Fruit fly (Drosophila melanogaster) whole organism, embryonic: ENCODE data around the gene CG42340.

Experiments
- B-H2 ChIP-seq: fragments of 200-800 bp; sonication (Bioruptor generic); optimal IDR thresholded peaks from 2 replicates; lab custom pipeline; 2018; ENCODE audit warnings: missing biosample characterization, mild to moderate bottlenecking, missing genetic modification characterization
- CG1024 ChIP-seq: fragments of 200-800 bp; sonication (Bioruptor generic); IDR thresholded peaks from 2 replicates; pipeline ENCODE4 v1.3.6; 2022; ENCODE audit warnings: missing biosample characterization, missing genetic modification characterization
- CG13424 ChIP-seq: fragments of 200-800 bp; sonication (Bioruptor generic); optimal IDR thresholded peaks from 2 replicates; lab custom pipeline; 2019; ENCODE audit warnings: missing biosample characterization, mild to moderate bottlenecking, missing genetic modification characterization, moderate library complexity
- CG14710 ChIP-seq: fragments of 200-800 bp; sonication (Bioruptor generic); optimal IDR thresholded peaks from 3 replicates; lab custom pipeline; 2019; ENCODE audit warnings: missing biosample characterization, mild to moderate bottlenecking, missing genetic modification characterization, moderate library complexity
- CG17912 ChIP-seq: fragments of 200-800 bp; sonication (Bioruptor generic); optimal IDR thresholded peaks from 2 replicates; lab custom pipeline; 2018; ENCODE audit warnings: missing biosample characterization, mild to moderate bottlenecking, missing genetic modification characterization
- CG18476 ChIP-seq: fragments of 200-800 bp; sonication (Bioruptor generic); optimal IDR thresholded peaks from 2 replicates; lab custom pipeline; 2016; ENCODE audit warnings: missing biosample characterization, mild to moderate bottlenecking, missing genetic modification characterization
- CG32767 ChIP-seq: fragments of 200-800 bp; sonication (Bioruptor generic); IDR thresholded peaks from 2 replicates; pipeline ENCODE4 v1.3.6; 2022; ENCODE audit warnings: missing biosample characterization, missing genetic modification characterization
- CG32772 ChIP-seq: fragments of 200-800 bp; sonication (Bioruptor generic); IDR thresholded peaks from 2 replicates; pipeline ENCODE4 v1.3.6; 2022; ENCODE audit warnings: missing biosample characterization, missing genetic modification characterization
- CG3838 ChIP-seq: fragments of 200-800 bp; sonication (Bioruptor generic); optimal IDR thresholded peaks from 3 replicates; lab custom pipeline; 2016; ENCODE audit warnings: missing biosample characterization, missing genetic modification characterization
- CG4424 ChIP-seq: fragments of 200-800 bp; sonication (Bioruptor generic); optimal IDR thresholded peaks from 3 replicates; lab custom pipeline; 2016; ENCODE audit warnings: missing biosample characterization, missing genetic modification characterization
- CG4707 ChIP-seq: fragments of 200-800 bp; sonication (Bioruptor generic); optimal IDR thresholded peaks from 2 replicates; lab custom pipeline; 2018; ENCODE audit warnings: missing biosample characterization, mild to moderate bottlenecking, missing genetic modification characterization, moderate library complexity
- CG6683 ChIP-seq: fragments of 200-800 bp; sonication (Bioruptor generic); optimal IDR thresholded peaks from 2 replicates; lab custom pipeline; 2017; ENCODE audit warnings: missing biosample characterization, mild to moderate bottlenecking, missing genetic modification characterization, missing genetic modification reagents
- CG6813 ChIP-seq: fragments of 200-800 bp; sonication (Bioruptor generic); optimal IDR thresholded peaks from 2 replicates; lab custom pipeline; 2017; ENCODE audit warnings: missing biosample characterization, missing genetic modification characterization, mild to moderate bottlenecking, moderate library complexity, missing genetic modification reagents
- CG7786 ChIP-seq: fragments of 200-800 bp; sonication (Bioruptor generic); optimal IDR thresholded peaks from 2 replicates; lab custom pipeline; 2016; ENCODE audit warnings: missing biosample characterization, missing genetic modification characterization
- CG7928 ChIP-seq: fragments of 200-800 bp; sonication (Bioruptor generic); optimal IDR thresholded peaks from 2 replicates; lab custom pipeline; 2017; ENCODE audit warnings: missing biosample characterization, mild to moderate bottlenecking, missing genetic modification characterization
- CG8765 ChIP-seq: fragments of 200-800 bp; sonication (Bioruptor generic); IDR thresholded peaks from 2 replicates; pipeline ENCODE4 v1.3.6; 2022; ENCODE audit warnings: missing biosample characterization, missing genetic modification characterization
- CG8944 ChIP-seq: fragments of 200-800 bp; sonication (Bioruptor generic); optimal IDR thresholded peaks from 3 replicates; lab custom pipeline; 2016; ENCODE audit warnings: missing biosample characterization, missing genetic modification characterization
- CG9876 ChIP-seq: fragments of 200-800 bp; sonication (Bioruptor generic); optimal IDR thresholded peaks from 2 replicates; lab custom pipeline; 2016; ENCODE audit warnings: missing biosample characterization, missing genetic modification characterization
- D19A ChIP-seq: fragments of 200-800 bp; optimal IDR thresholded peaks from 3 replicates; lab custom pipeline; 2019; ENCODE audit warnings: missing biosample characterization, mild to moderate bottlenecking, missing genetic modification characterization, moderate library complexity
- Hey ChIP-seq: fragments of 200-800 bp; sonication (Bioruptor generic); optimal IDR thresholded peaks from 3 replicates; lab custom pipeline; 2018; ENCODE audit warnings: missing biosample characterization, mild to moderate bottlenecking, missing genetic modification characterization
- Lhr ChIP-seq: fragments of 200-800 bp; sonication (Bioruptor generic); optimal IDR thresholded peaks from 3 replicates; lab custom pipeline; 2017; ENCODE audit warnings: mild to moderate bottlenecking, missing biosample characterization, missing genetic modification reagents, missing genetic modification characterization
- MBD-R2 ChIP-seq: fragments of 200-800 bp; sonication (Bioruptor generic); IDR thresholded peaks from 2 replicates; pipeline ENCODE4 v1.3.6; 2022; ENCODE audit warnings: missing biosample characterization, missing genetic modification characterization
- MTF-1 ChIP-seq: fragments of 200-800 bp; sonication (Bioruptor generic); optimal IDR thresholded peaks from 2 replicates; lab custom pipeline; 2018; ENCODE audit warnings: missing biosample characterization, mild to moderate bottlenecking, missing genetic modification characterization, borderline replicate concordance
- NC2α ChIP-seq: fragments of 200-800 bp; sonication (Bioruptor generic); optimal IDR thresholded peaks from 2 replicates; lab custom pipeline; 2016; ENCODE audit warnings: missing biosample characterization, missing genetic modification characterization
- Sin3A ChIP-seq: fragments of >200 bp; optimal IDR thresholded peaks from 2 replicates; lab custom pipeline; 2018
- Trl ChIP-seq, 3 experiments: fragments of >200 bp in 2 of 3; fragments of 200-800 bp in 1 of 3; sonication (Bioruptor generic) in 1 of 3; optimal IDR thresholded peaks; 2 replicates in 1 of 3; 3 replicates in 2 of 3; lab custom pipeline; 2016 to 2017; ENCODE audit warnings: missing biosample characterization in 1 of 3, missing genetic modification characterization in 1 of 3
- al ChIP-seq: fragments of 200-800 bp; sonication (Bioruptor generic); IDR thresholded peaks from 2 replicates; pipeline ENCODE4 v1.3.6; 2022; ENCODE audit warnings: missing biosample characterization, missing genetic modification characterization
- bbx ChIP-seq: fragments of 200-800 bp; sonication (Bioruptor generic); IDR thresholded peaks from 2 replicates; pipeline ENCODE4 v1.3.6; 2022; ENCODE audit warnings: missing biosample characterization, missing genetic modification characterization; ENCODE audit not compliant: partially characterized antibody
- chinmo ChIP-seq: fragments of 200-800 bp; sonication (Bioruptor generic); IDR thresholded peaks from 4 replicates; pipeline ENCODE4 v1.3.6; 2022; ENCODE audit warnings: missing biosample characterization, missing genetic modification characterization; ENCODE audit not compliant: partially characterized antibody
- corto ChIP-seq: fragments of 200-800 bp; sonication (Bioruptor generic); optimal IDR thresholded peaks from 2 replicates; lab custom pipeline; 2016; ENCODE audit warnings: missing biosample characterization, mild to moderate bottlenecking, missing genetic modification characterization, moderate library complexity
- croc ChIP-seq: fragments of 200-800 bp; sonication (Bioruptor generic); conservative IDR thresholded peaks from 3 replicates; pipeline ENCODE4 v1.3.6; 2022; ENCODE audit warnings: missing biosample characterization, missing genetic modification characterization
- da ChIP-seq: fragments of 200-800 bp; sonication (Bioruptor generic); optimal IDR thresholded peaks from 2 replicates; lab custom pipeline; 2016; ENCODE audit warnings: missing biosample characterization, missing genetic modification characterization
- dati ChIP-seq: fragments of 200-800 bp; sonication (Bioruptor generic); IDR thresholded peaks from 2 replicates; pipeline ENCODE4 v1.3.6; 2022; ENCODE audit warnings: missing biosample characterization, missing genetic modification characterization
- fd64A ChIP-seq: fragments of 200-800 bp; sonication (Bioruptor generic); optimal IDR thresholded peaks from 3 replicates; lab custom pipeline; 2018; ENCODE audit warnings: missing biosample characterization, mild to moderate bottlenecking, missing genetic modification characterization
- gcm2 ChIP-seq: fragments of 200-800 bp; sonication (Bioruptor generic); optimal IDR thresholded peaks from 2 replicates; lab custom pipeline; 2016; ENCODE audit warnings: missing biosample characterization, missing genetic modification characterization
- jing ChIP-seq: fragments of 200-800 bp; sonication (Bioruptor generic); optimal IDR thresholded peaks from 2 replicates; lab custom pipeline; 2018; ENCODE audit warnings: missing biosample characterization, mild to moderate bottlenecking, missing genetic modification characterization
- lbe ChIP-seq: fragments of 200-800 bp; sonication (Bioruptor generic); optimal IDR thresholded peaks from 2 replicates; lab custom pipeline; 2016; ENCODE audit warnings: missing biosample characterization, mild to moderate bottlenecking, missing genetic modification characterization
- lov ChIP-seq, 2 experiments: fragments of 200-800 bp in 1 of 2; fragments of >200 bp in 1 of 2; sonication (Bioruptor generic) in 1 of 2; IDR thresholded peaks in 1 of 2; optimal IDR thresholded peaks in 1 of 2; 2 replicates in 1 of 2; 3 replicates in 1 of 2; pipeline versions ENCODE4 v1.3.6 to Lab custom; 2017 to 2022; ENCODE audit warnings: missing biosample characterization in 1 of 2, missing genetic modification characterization in 1 of 2
- luna ChIP-seq: fragments of 200-800 bp; sonication (Bioruptor generic); optimal IDR thresholded peaks from 2 replicates; lab custom pipeline; 2016; ENCODE audit warnings: missing biosample characterization, missing genetic modification characterization
- nerfin-1 ChIP-seq: fragments of 200-800 bp; sonication (Bioruptor generic); optimal IDR thresholded peaks from 3 replicates; lab custom pipeline; 2019; ENCODE audit warnings: missing biosample characterization, mild to moderate bottlenecking, missing genetic modification characterization, moderate library complexity
- onecut ChIP-seq: fragments of 200-800 bp; sonication (Bioruptor generic); IDR thresholded peaks from 2 replicates; pipeline ENCODE4 v1.3.6; 2022; ENCODE audit warnings: missing biosample characterization, missing genetic modification characterization
- p53 ChIP-seq: fragments of 200-800 bp; sonication (Bioruptor generic); optimal IDR thresholded peaks from 2 replicates; lab custom pipeline; 2016; ENCODE audit warnings: missing biosample characterization, missing genetic modification characterization
- peb ChIP-seq: fragments of 200-800 bp; sonication (Bioruptor generic); IDR thresholded peaks from 2 replicates; pipeline ENCODE4 v1.3.6; 2022; ENCODE audit warnings: missing biosample characterization, missing genetic modification characterization
- psq ChIP-seq: fragments of 200-800 bp; sonication (Bioruptor generic); optimal IDR thresholded peaks from 2 replicates; lab custom pipeline; 2017; ENCODE audit warnings: missing biosample characterization, missing genetic modification characterization
- scrt ChIP-seq: fragments of 200-800 bp; sonication (Bioruptor generic); optimal IDR thresholded peaks from 2 replicates; lab custom pipeline; 2018; ENCODE audit warnings: missing biosample characterization, mild to moderate bottlenecking, missing genetic modification characterization, moderate library complexity
- sima ChIP-seq: fragments of 200-800 bp; sonication (Bioruptor generic); optimal IDR thresholded peaks from 2 replicates; lab custom pipeline; 2016; ENCODE audit warnings: missing biosample characterization, missing genetic modification characterization
- sug ChIP-seq: fragments of 200-800 bp; optimal IDR thresholded peaks from 2 replicates; lab custom pipeline; 2019; ENCODE audit warnings: missing biosample characterization, mild to moderate bottlenecking, missing genetic modification characterization, moderate library complexity
- vvl ChIP-seq: fragments of 200-800 bp; sonication (Bioruptor generic); IDR thresholded peaks from 2 replicates; pipeline ENCODE4 v1.3.6; 2022; ENCODE audit warnings: missing biosample characterization, missing genetic modification characterization
- z ChIP-seq: fragments of 200-800 bp; sonication (Bioruptor generic); IDR thresholded peaks from 3 replicates; pipeline ENCODE4 v1.3.6; 2022; ENCODE audit warnings: missing biosample characterization, missing genetic modification characterization
- zfh1 ChIP-seq: fragments of 200-800 bp; sonication (Bioruptor generic); IDR thresholded peaks from 3 replicates; pipeline ENCODE4 v1.3.6; 2022; ENCODE audit warnings: missing biosample characterization, missing genetic modification characterization

CG42340 gene

DNA sequence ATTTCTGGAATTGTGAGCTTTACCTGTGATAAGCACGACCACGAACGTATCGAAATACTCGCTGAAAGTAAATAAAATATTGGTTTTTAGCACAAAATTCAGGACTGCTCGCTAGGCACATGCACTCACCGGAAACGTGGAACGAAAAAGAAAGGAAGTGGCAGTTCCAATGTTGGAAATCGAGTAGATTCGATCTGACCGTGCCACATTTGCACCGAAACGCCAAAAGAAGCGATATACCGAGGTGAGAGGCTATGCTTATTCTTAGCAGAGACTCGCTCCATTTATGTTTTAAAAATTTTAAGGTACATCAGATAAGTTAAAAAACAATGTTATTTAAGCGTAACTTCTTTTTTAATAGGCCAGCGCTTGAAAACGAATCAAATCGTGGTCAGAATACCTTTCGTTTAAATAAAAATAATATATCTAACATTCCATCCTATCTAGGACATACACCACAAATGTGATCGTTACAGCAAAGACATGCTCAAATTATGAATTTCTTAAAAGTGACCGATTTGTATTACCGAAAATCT lies 9.0 kb upstream of the CG42340 start, which contains the start of gene RpL7A (continued):
- peak; percentile 76 for TF ChIP-seq Lhr
- peak; percentile 81 for TF ChIP-seq vvl
- TF ChIP-seq lbe (GFP tag; lab: Kevin White, UChicago), result no peak
- peak; percentile 57 for TF ChIP-seq B-H2 (GFP tag; lab: Kevin White, UChicago)
- peak; percentile 72 for TF ChIP-seq fd64A (GFP tag; lab: Kevin White, UChicago)
- 0 out of 2 replicates have a peak, but pooled peaks have one; percentile 31 for TF ChIP-seq CG32767 (GFP tag; lab: Robert Waterston, UW)
- TF ChIP-seq bbx (GFP tag; lab: Robert Waterston, UW), result 0 out of 2 replicates have a peak, but pooled peaks have one; percentile 19
- no peak for TF ChIP-seq z (GFP tag; lab: Robert Waterston, UW)
- TF ChIP-seq da, result peak; percentile 26
- TF ChIP-seq CG13424 (tag; lab: Kevin White, UChicago), result no peak
- TF ChIP-seq luna (GFP tag; lab: Kevin White, UChicago), result no peak
- peak; percentile 88 for TF ChIP-seq CG14710 (tag; lab: Kevin White, UChicago)
- peak; percentile 45 for TF ChIP-seq CG4424 (GFP tag; lab: Kevin White, UChicago)
- TF ChIP-seq CG18476, result peak; percentile 27
- no peak for TF ChIP-seq CG7786 (GFP tag; lab: Kevin White, UChicago)
- TF ChIP-seq NC2α (GFP tag; lab: Kevin White, UChicago), result no peak
- TF ChIP-seq peb (GFP tag; lab: Robert Waterston, UW), result no peak
- TF ChIP-seq scrt (GFP tag; lab: Kevin White, UChicago), result peak; percentile 66
- no peak for TF ChIP-seq MBD-R2 (GFP tag; lab: Robert Waterston, UW)
- TF ChIP-seq Trl (optimal IDR thresholded peaks at IDR 0.05; lab: Kevin White, UChicago), result no peak
- peak; percentile 69 for TF ChIP-seq Trl (GFP tag; optimal IDR thresholded peaks at IDR 0.05; lab: Kevin White, UChicago)
- peak; percentile 80 for TF ChIP-seq zfh1
- no peak for TF ChIP-seq Sin3A (lab: Kevin White, UChicago)
- TF ChIP-seq al (GFP tag; lab: Robert Waterston, UW), result no peak
- no peak for TF ChIP-seq jing (GFP tag; lab: Kevin White, UChicago)
- TF ChIP-seq sug, result peak; percentile 10
- peak; percentile 89 for TF ChIP-seq MTF-1 (GFP tag; lab: Kevin White, UChicago)
- peak; percentile 36 for TF ChIP-seq p53 (GFP tag; lab: Kevin White, UChicago)
- TF ChIP-seq CG32772 (GFP tag; lab: Robert Waterston, UW), result peak; percentile 34; the same call in 1 of the 2 replicates
- peak; percentile 25 for TF ChIP-seq CG9876
- TF ChIP-seq dati (GFP tag; lab: Robert Waterston, UW), result peak; percentile 31; the same call in 1 of the 2 replicates
- TF ChIP-seq CG6813 (GFP tag; lab: Kevin White, UChicago), result peak; percentile 51
- TF ChIP-seq croc (GFP tag; lab: Robert Waterston, UW), result no peak; the same call in 2 of the 3 replicates
- TF ChIP-seq D19A (tag; lab: Kevin White, UChicago), result no peak
- no peak for TF ChIP-seq psq (GFP tag; lab: Kevin White, UChicago)
- TF ChIP-seq chinmo (GFP tag; lab: Robert Waterston, UW), result no peak
- TF ChIP-seq CG7928 (GFP tag; lab: Kevin White, UChicago), result no peak
- TF ChIP-seq corto (GFP tag; lab: Kevin White, UChicago), result no peak
- TF ChIP-seq CG17912, result peak; percentile 76
- no peak for TF ChIP-seq CG3838 (GFP tag; lab: Kevin White, UChicago)
- no peak for TF ChIP-seq CG8765 (GFP tag; lab: Robert Waterston, UW)
- no peak for TF ChIP-seq CG8944 (GFP tag; lab: Kevin White, UChicago)
- TF ChIP-seq gcm2 (GFP tag; lab: Kevin White, UChicago), result no peak
- TF ChIP-seq CG1024 (GFP tag; lab: Robert Waterston, UW), result peak; percentile 48; the same call in 1 of the 2 replicates
- peak; percentile 46 for TF ChIP-seq CG6683
- TF ChIP-seq Hey, result peak; percentile 38
- TF ChIP-seq lov (optimal IDR thresholded peaks at IDR 0.05; lab: Kevin White, UChicago), result no peak
- peak; percentile 86 for TF ChIP-seq lov (GFP tag; IDR thresholded peaks at IDR 0.05; lab: Robert Waterston, UW)
- TF ChIP-seq sima, result no peak
- TF ChIP-seq nerfin-1 (tag; lab: Kevin White, UChicago), result peak; percentile 57
- TF ChIP-seq onecut, result peak; percentile 73
- TF ChIP-seq CG4707 (GFP tag; lab: Kevin White, UChicago), result peak; percentile 81
